Worm (Caenorhabditis elegans) whole organism, late embryonic: ENCODE data around the gene scrm-7.

Experiments used
- fkh-10 ChIP-seq: fragments of 150-350 bp; optimal IDR thresholded peaks from 2 replicates; lab custom pipeline; 2014; ENCODE audit warnings: missing biosample characterization, missing genetic modification reagents, missing genetic modification characterization
- sox-2 ChIP-seq: fragments of 200-800 bp; sonication (Bioruptor generic); IDR thresholded peaks from 2 replicates; pipeline ENCODE4 v1.3.6; 2022; ENCODE audit warnings: missing genetic modification reagents, missing genetic modification characterization, missing compliant biosample characterization

ce11 chrV:14781130-14781529 is 1.6 kb upstream of the scrm-7 start, which contains the start of gene Y50E8A.11:
- TF ChIP-seq fkh-10 (no peak), sox-2 (GFP tag; lab: Robert Waterston, UW) (no peak)
